Fruit fly (Drosophila melanogaster): ENCODE data around the gene Gdap1.

Gene Gdap1

DNA sequence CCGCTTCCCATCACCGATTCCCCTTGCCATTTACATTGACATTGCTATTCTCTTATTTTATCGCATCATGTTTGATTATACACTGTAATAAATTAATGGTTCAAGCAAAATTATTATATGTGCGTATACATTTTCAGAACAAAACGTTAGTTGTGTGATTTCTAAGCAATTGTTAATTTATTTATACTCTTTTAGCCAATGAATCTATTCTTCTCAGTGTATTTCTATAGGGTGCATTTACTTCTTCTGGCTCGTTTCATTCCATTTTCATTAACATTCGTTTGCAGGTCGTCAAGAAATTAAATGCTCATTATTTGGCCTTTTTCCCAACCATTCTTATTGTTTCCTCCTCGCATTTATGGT is 45.8 kb downstream of the Gdap1 start (continued):
- TF ChIP-seq unpg (GFP tag; optimal IDR thresholded peaks at IDR 0.05) (peak; percentile 73), MTF-1 (GFP tag; optimal IDR thresholded peaks at IDR 0.05; ENCODE audit: borderline replicate concordance) (no peak), crol (GFP tag; IDR thresholded peaks at IDR 0.05) (no peak), gsb (GFP tag; IDR thresholded peaks at IDR 0.05) (no peak), CG15514 (GFP tag; optimal IDR thresholded peaks at IDR 0.05) (no peak), CG12659 (GFP tag; optimal IDR thresholded peaks at IDR 0.05) (no peak), insv (GFP tag; optimal IDR thresholded peaks at IDR 0.05) (peak in 1 of 2 experiments; percentile 21), CG4730 (GFP tag; IDR thresholded peaks at IDR 0.05) (peak; percentile 52; the same call in 1 of the 2 replicates), CG5953 (GFP tag; IDR thresholded peaks at IDR 0.05) (no peak), slp2 (GFP tag; optimal IDR thresholded peaks at IDR 0.05) (peak; percentile 52), croc (GFP tag; conservative IDR thresholded peaks at IDR 0.05) (peak; percentile 26; the same call in 1 of the 3 replicates), zfh2 (GFP tag; optimal IDR thresholded peaks at IDR 0.05) (no peak), nau (GFP tag; optimal IDR thresholded peaks at IDR 0.05) (no peak), ac (GFP tag; optimal IDR thresholded peaks at IDR 0.05) (no peak), fd96Cb (tag; optimal IDR thresholded peaks at IDR 0.05) (peak; percentile 80), wdn (GFP tag; IDR thresholded peaks at IDR 0.05) (no peak), CG6765 (GFP tag; optimal IDR thresholded peaks at IDR 0.05) (no peak), CG3838 (GFP tag; optimal IDR thresholded peaks at IDR 0.05) (no peak), bbx (GFP tag; IDR thresholded peaks at IDR 0.05; ENCODE audit: partially characterized antibody) (no peak), ash1 (GFP tag; optimal IDR thresholded peaks at IDR 0.05) (no peak), CG2875 (GFP tag; optimal IDR thresholded peaks at IDR 0.05) (no peak), zf30C (GFP tag; optimal IDR thresholded peaks at IDR 0.05) (peak; percentile 66), CG31365 (tag; optimal IDR thresholded peaks at IDR 0.05) (no peak), zfh1 (GFP tag; IDR thresholded peaks at IDR 0.05) (peak; percentile 82), Elba2 (GFP tag; optimal IDR thresholded peaks at IDR 0.05) (peak; percentile 4), CG9797 (GFP tag; optimal IDR thresholded peaks at IDR 0.05) (no peak), ATbp (GFP tag; optimal IDR thresholded peaks at IDR 0.05) (peak; percentile 40), CG16779 (GFP tag; IDR thresholded peaks at IDR 0.05) (no peak), CG1602 (GFP tag; optimal IDR thresholded peaks at IDR 0.05) (peak; percentile 48), toy (GFP tag; IDR thresholded peaks at IDR 0.05) (no peak), Max (GFP tag; optimal IDR thresholded peaks at IDR 0.05) (no peak), CG3847 (GFP tag; IDR thresholded peaks at IDR 0.05) (0 out of 2 replicates have a peak, but pooled peaks have one; percentile 18), Hand (GFP tag; optimal IDR thresholded peaks at IDR 0.05) (no peak), hb (GFP tag; IDR thresholded peaks at IDR 0.05; ENCODE audit: partially characterized antibody) (no peak), CG12299 (tag; optimal IDR thresholded peaks at IDR 0.05) (no peak), Hr39 (optimal IDR thresholded peaks at IDR 0.05) (no peak), CG31441 (GFP tag; IDR thresholded peaks at IDR 0.05) (no peak), CG9215 (GFP tag; IDR thresholded peaks at IDR 0.05) (0 out of 2 replicates have a peak, but pooled peaks have one; percentile 18), chinmo (GFP tag; IDR thresholded peaks at IDR 0.05; ENCODE audit: partially characterized antibody) (no peak), CG2678 (tag; optimal IDR thresholded peaks at IDR 0.05) (peak; percentile 59), CG18011 (GFP tag; optimal IDR thresholded peaks at IDR 0.05) (no peak), cato (GFP tag; optimal IDR thresholded peaks at IDR 0.05; ENCODE audit: borderline replicate concordance) (no peak), Camta (GFP tag; optimal IDR thresholded peaks at IDR 0.05) (peak; percentile 51), CG3726 (GFP tag; IDR thresholded peaks at IDR 0.05) (peak; percentile 74; the same call in 2 of the 3 replicates), CG8290 (GFP tag; optimal IDR thresholded peaks at IDR 0.05) (no peak), CG8290 (tag; optimal IDR thresholded peaks at IDR 0.05) (peak in 1 of 2 experiments; percentile 65), hbn (GFP tag; IDR thresholded peaks at IDR 0.05; ENCODE audit: partially characterized antibody) (no peak), gcm (GFP tag; optimal IDR thresholded peaks at IDR 0.05) (no peak), h (optimal IDR thresholded peaks at IDR 0.05) (no peak), CG34224 (GFP tag; IDR thresholded peaks at IDR 0.05; ENCODE audit: partially characterized antibody) (no peak), sima (GFP tag; optimal IDR thresholded peaks at IDR 0.05) (no peak), Nf-YC (tag; optimal IDR thresholded peaks at IDR 0.05) (no peak)

Data from whole organism, embryonic.